ENCODE assay signal across 6 fruit fly cellular contexts in genomic region chr3L:3460402-3461027, dm6.
TF ChIP-seq lines count a peak whose summit lies in the region.

eIF5B (minus strand) TSS chr3L:3460977.

- peak; percentile 21 for TF ChIP-seq CTCF in whole organism, embryonic (GFP tag; optimal IDR thresholded peaks at IDR 0.05; lab: Kevin White, UChicago)

TF ChIP-seq in whole organism, 6 proteins besides CTCF, POLR2A, EP300 and RAD21:
- TF ChIP-seq pan (optimal IDR thresholded peaks at IDR 0.05; lab: Kevin White, UChicago) (peak; percentile 93), usp (GFP tag; optimal IDR thresholded peaks at IDR 0.05; lab: Kevin White, UChicago) (no peak)

TF ChIP-seq in whole organism, adult, 20 proteins besides CTCF, POLR2A, EP300 and RAD21 (continues in another document):
- TF ChIP-seq cic (GFP tag; optimal IDR thresholded peaks at IDR 0.05; lab: Kevin White, UChicago) (no peak), Clk (GFP tag; optimal IDR thresholded peaks at IDR 0.05; lab: Kevin White, UChicago) (peak; percentile 7), CG7045 (GFP tag; optimal IDR thresholded peaks at IDR 0.05; lab: Kevin White, UChicago) (peak; percentile 27), toe (GFP tag; optimal IDR thresholded peaks at IDR 0.05; lab: Kevin White, UChicago) (no peak), CG1620 (GFP tag; optimal IDR thresholded peaks at IDR 0.05; lab: Kevin White, UChicago) (peak; percentile 66), tj (GFP tag; optimal IDR thresholded peaks at IDR 0.05; lab: Kevin White, UChicago) (peak; percentile 49), ovo (GFP tag; optimal IDR thresholded peaks at IDR 0.05; lab: Kevin White, UChicago) (no peak), CG11617 (GFP tag; optimal IDR thresholded peaks at IDR 0.05; lab: Kevin White, UChicago) (peak; percentile 66), CG14711 (tag; optimal IDR thresholded peaks at IDR 0.05; lab: Kevin White, UChicago) (peak; percentile 22), pad (GFP tag; optimal IDR thresholded peaks at IDR 0.05; lab: Kevin White, UChicago) (peak; percentile 16), CG5204 (GFP tag; optimal IDR thresholded peaks at IDR 0.05; lab: Kevin White, UChicago) (no peak), cnc (optimal IDR thresholded peaks at IDR 0.05; lab: Kevin White, UChicago) (no peak), CG12768 (GFP tag; optimal IDR thresholded peaks at IDR 0.05; lab: Kevin White, UChicago) (peak; percentile 66), bab1 (GFP tag; optimal IDR thresholded peaks at IDR 0.05; lab: Kevin White, UChicago) (peak; percentile 70), Mnt (GFP tag; optimal IDR thresholded peaks at IDR 0.05; lab: Kevin White, UChicago) (peak; percentile 86), CG7101 (tag; optimal IDR thresholded peaks at IDR 0.05; lab: Kevin White, UChicago) (peak; percentile 47), kay (GFP tag; lab: Kevin White, UChicago; ENCODE audit: borderline replicate concordance) (peak; percentile 76), Crg-1 (GFP tag; optimal IDR thresholded peaks at IDR 0.05; lab: Kevin White, UChicago) (peak; percentile 53)

TF ChIP-seq in whole organism, embryonic, 481 proteins besides CTCF, POLR2A, EP300 and RAD21 (continues in another document):
- TF ChIP-seq sens (GFP tag; lab: Kevin White, UChicago) (peak; percentile 90), CG11504 (tag; optimal IDR thresholded peaks at IDR 0.05; lab: Kevin White, UChicago) (peak; percentile 73), unpg (GFP tag; optimal IDR thresholded peaks at IDR 0.05; lab: Kevin White, UChicago) (peak; percentile 73), knrl (GFP tag; IDR thresholded peaks at IDR 0.05; lab: Robert Waterston, UW; ENCODE audit: partially characterized antibody) (no peak), sc (optimal IDR thresholded peaks at IDR 0.05; lab: Kevin White, UChicago) (no peak), sc (GFP tag; optimal IDR thresholded peaks at IDR 0.05; lab: Kevin White, UChicago) (peak; percentile 69), Asciz (GFP tag; optimal IDR thresholded peaks at IDR 0.05; lab: Kevin White, UChicago) (peak; percentile 60), Nf-YB (GFP tag; optimal IDR thresholded peaks at IDR 0.05; lab: Kevin White, UChicago) (peak; percentile 62), dm (GFP tag; optimal IDR thresholded peaks at IDR 0.05; lab: Kevin White, UChicago) (peak; percentile 73), row (GFP tag; IDR thresholded peaks at IDR 0.05; lab: Robert Waterston, UW) (peak; percentile 97), nau (GFP tag; optimal IDR thresholded peaks at IDR 0.05; lab: Kevin White, UChicago) (no peak), CG7372 (GFP tag; IDR thresholded peaks at IDR 0.05; lab: Robert Waterston, UW) (peak; percentile 78), twi (tag; optimal IDR thresholded peaks at IDR 0.05; lab: Kevin White, UChicago) (peak; percentile 70), pita (GFP tag; optimal IDR thresholded peaks at IDR 0.05; lab: Kevin White, UChicago) (no peak), toy (GFP tag; IDR thresholded peaks at IDR 0.05; lab: Robert Waterston, UW) (no peak), CG31441 (GFP tag; IDR thresholded peaks at IDR 0.05; lab: Robert Waterston, UW) (peak; percentile 72), CG6689 (GFP tag; IDR thresholded peaks at IDR 0.05; lab: Robert Waterston, UW) (peak; percentile 75), Hand (GFP tag; optimal IDR thresholded peaks at IDR 0.05; lab: Kevin White, UChicago) (peak; percentile 29), grau (tag; optimal IDR thresholded peaks at IDR 0.05; lab: Kevin White, UChicago) (peak; percentile 81)

TF ChIP-seq in whole organism, prepupa, 60 proteins besides CTCF, POLR2A, EP300 and RAD21 (continues in another document):
- peak; percentile 59 for TF ChIP-seq CG8319 (GFP tag; optimal IDR thresholded peaks at IDR 0.05; lab: Kevin White, UChicago)
- peak; percentile 81 for TF ChIP-seq achi (GFP tag; optimal IDR thresholded peaks at IDR 0.05; lab: Kevin White, UChicago)
- TF ChIP-seq Ets21C (GFP tag; optimal IDR thresholded peaks at IDR 0.05; lab: Kevin White, UChicago), result peak; percentile 62
- TF ChIP-seq fd59A (GFP tag; optimal IDR thresholded peaks at IDR 0.05; lab: Kevin White, UChicago), result peak; percentile 74
- peak; percentile 63 to 79 for TF ChIP-seq ss (GFP tag; optimal IDR thresholded peaks at IDR 0.05; lab: Kevin White, UChicago)
- TF ChIP-seq CG6792 (GFP tag; optimal IDR thresholded peaks at IDR 0.05; lab: Kevin White, UChicago), result peak; percentile 77
- peak; percentile 78 for TF ChIP-seq Smox (GFP tag; optimal IDR thresholded peaks at IDR 0.05; lab: Kevin White, UChicago)
- TF ChIP-seq cyc (GFP tag; optimal IDR thresholded peaks at IDR 0.05; lab: Kevin White, UChicago), result peak; percentile 71
- TF ChIP-seq CG6854 (GFP tag; optimal IDR thresholded peaks at IDR 0.05; lab: Kevin White, UChicago), result peak; percentile 50
- TF ChIP-seq esn (GFP tag; optimal IDR thresholded peaks at IDR 0.05; lab: Kevin White, UChicago), result peak; percentile 85
- peak; percentile 67 for TF ChIP-seq Eip75B (GFP tag; optimal IDR thresholded peaks at IDR 0.05; lab: Kevin White, UChicago)
- TF ChIP-seq CG6808 (GFP tag; optimal IDR thresholded peaks at IDR 0.05; lab: Kevin White, UChicago), result no peak
- TF ChIP-seq salr (GFP tag; optimal IDR thresholded peaks at IDR 0.05; lab: Kevin White, UChicago), result peak; percentile 72 to 75
- TF ChIP-seq CG8119 (GFP tag; IDR thresholded peaks at IDR 0.05; lab: Robert Waterston, UW), result peak; percentile 83
- peak; percentile 66 for TF ChIP-seq CG11294 (GFP tag; IDR thresholded peaks at IDR 0.05; lab: Robert Waterston, UW)
- TF ChIP-seq CG34406 (GFP tag; optimal IDR thresholded peaks at IDR 0.05; lab: Kevin White, UChicago), result peak; percentile 82
- TF ChIP-seq CG32006 (GFP tag; optimal IDR thresholded peaks at IDR 0.05; lab: Kevin White, UChicago), result peak; percentile 89
- TF ChIP-seq Hr38 (GFP tag; optimal IDR thresholded peaks at IDR 0.05; lab: Kevin White, UChicago), result no peak
- no peak for TF ChIP-seq vri (GFP tag; optimal IDR thresholded peaks at IDR 0.05; lab: Kevin White, UChicago)

TF ChIP-seq in whole organism, pupa, 21 proteins besides CTCF, POLR2A, EP300 and RAD21 (continues in another document):
- peak; percentile 81 for TF ChIP-seq CG15710 (tag; optimal IDR thresholded peaks at IDR 0.05; lab: Kevin White, UChicago)
- peak; percentile 67 for TF ChIP-seq CG9948 (tag; optimal IDR thresholded peaks at IDR 0.05; lab: Kevin White, UChicago)
- peak; percentile 69 for TF ChIP-seq CG8159 (tag; optimal IDR thresholded peaks at IDR 0.05; lab: Kevin White, UChicago)
- peak; percentile 70 for TF ChIP-seq rn (GFP tag; IDR thresholded peaks at IDR 0.05; lab: Robert Waterston, UW)
- peak; percentile 73 for TF ChIP-seq CG14655 (GFP tag; optimal IDR thresholded peaks at IDR 0.05; lab: Kevin White, UChicago)
- TF ChIP-seq Snoo (tag; optimal IDR thresholded peaks at IDR 0.05; lab: Kevin White, UChicago), result peak; percentile 80
- TF ChIP-seq CG12605 (GFP tag; IDR thresholded peaks at IDR 0.05; lab: Robert Waterston, UW), result peak; percentile 61
- no peak for TF ChIP-seq Pif1A (GFP tag; optimal IDR thresholded peaks at IDR 0.05; lab: Kevin White, UChicago)
- TF ChIP-seq CG10348 (GFP tag; IDR thresholded peaks at IDR 0.05; lab: Robert Waterston, UW), result 0 out of 2 replicates have a peak, but pooled peaks have one; percentile 15
- TF ChIP-seq CG4496 (GFP tag; IDR thresholded peaks at IDR 0.05; lab: Robert Waterston, UW), result peak; percentile 91
- TF ChIP-seq D1 (tag; optimal IDR thresholded peaks at IDR 0.05; lab: Kevin White, UChicago), result no peak
- peak; percentile 65 for TF ChIP-seq CG8301 (tag; optimal IDR thresholded peaks at IDR 0.05; lab: Kevin White, UChicago)
- TF ChIP-seq EcR (GFP tag; optimal IDR thresholded peaks at IDR 0.05; lab: Kevin White, UChicago), result peak; percentile 75
- peak; percentile 81 for TF ChIP-seq CG32121 (GFP tag; IDR thresholded peaks at IDR 0.05; lab: Robert Waterston, UW)
- TF ChIP-seq CG17806 (tag; optimal IDR thresholded peaks at IDR 0.05; lab: Kevin White, UChicago), result peak; percentile 56
- peak; percentile 88 for TF ChIP-seq fd96Ca (GFP tag; IDR thresholded peaks at IDR 0.05; lab: Robert Waterston, UW)
- TF ChIP-seq Pif1B (GFP tag; optimal IDR thresholded peaks at IDR 0.05; lab: Kevin White, UChicago), result peak; percentile 87
- TF ChIP-seq CG34367 (tag; optimal IDR thresholded peaks at IDR 0.05; lab: Kevin White, UChicago), result peak; percentile 76
- peak; percentile 83 for TF ChIP-seq Ets98B (GFP tag; IDR thresholded peaks at IDR 0.05; lab: Robert Waterston, UW)
- peak; percentile 15 for TF ChIP-seq gl (tag; optimal IDR thresholded peaks at IDR 0.05; lab: Kevin White, UChicago)

TF ChIP-seq in whole organism, wandering third instar larva, 38 proteins besides CTCF, POLR2A, EP300 and RAD21:
- no peak for TF ChIP-seq tai (GFP tag; optimal IDR thresholded peaks at IDR 0.05; lab: Kevin White, UChicago)
- peak; percentile 62 for TF ChIP-seq br (GFP tag; optimal IDR thresholded peaks at IDR 0.05; lab: Kevin White, UChicago)
- peak; percentile 66 for TF ChIP-seq woc (GFP tag; optimal IDR thresholded peaks at IDR 0.05; lab: Kevin White, UChicago)
- TF ChIP-seq N (GFP tag; optimal IDR thresholded peaks at IDR 0.05; lab: Kevin White, UChicago), result no peak
- TF ChIP-seq OdsH (GFP tag; optimal IDR thresholded peaks at IDR 0.05; lab: Kevin White, UChicago), result peak; percentile 67
- peak in 1 of 2 experiments; percentile 80 for TF ChIP-seq foxo (GFP tag; optimal IDR thresholded peaks at IDR 0.05; lab: Kevin White, UChicago)
- peak; percentile 17 for TF ChIP-seq CG9705 (GFP tag; optimal IDR thresholded peaks at IDR 0.05; lab: Kevin White, UChicago)
- peak; percentile 73 for TF ChIP-seq psq (GFP tag; optimal IDR thresholded peaks at IDR 0.05; lab: Kevin White, UChicago)
- peak; percentile 81 for TF ChIP-seq HLH106 (tag; optimal IDR thresholded peaks at IDR 0.05; lab: Kevin White, UChicago)
- TF ChIP-seq rgr (GFP tag; optimal IDR thresholded peaks at IDR 0.05; lab: Kevin White, UChicago), result peak; percentile 78
- TF ChIP-seq pan (optimal IDR thresholded peaks at IDR 0.05; lab: Kevin White, UChicago), result peak; percentile 71
- no peak for TF ChIP-seq CG32264 (GFP tag; optimal IDR thresholded peaks at IDR 0.05; lab: Kevin White, UChicago)
- TF ChIP-seq GATAd (GFP tag; optimal IDR thresholded peaks at IDR 0.05; lab: Kevin White, UChicago), result no peak
- peak; percentile 67 for TF ChIP-seq dmrt93B (GFP tag; optimal IDR thresholded peaks at IDR 0.05; lab: Kevin White, UChicago)
- peak; percentile 67 for TF ChIP-seq fru (GFP tag; optimal IDR thresholded peaks at IDR 0.05; lab: Kevin White, UChicago)
- peak; percentile 58 for TF ChIP-seq h (GFP tag; optimal IDR thresholded peaks at IDR 0.05; lab: Kevin White, UChicago)
- no peak for TF ChIP-seq usp (GFP tag; optimal IDR thresholded peaks at IDR 0.05; lab: Kevin White, UChicago)
- peak; percentile 49 for TF ChIP-seq sv (GFP tag; optimal IDR thresholded peaks at IDR 0.05; lab: Kevin White, UChicago)
- TF ChIP-seq Rel (GFP tag; optimal IDR thresholded peaks at IDR 0.05; lab: Kevin White, UChicago), result no peak
- peak; percentile 65 for TF ChIP-seq Rel (tag; optimal IDR thresholded peaks at IDR 0.05; lab: Kevin White, UChicago)
- peak; percentile 83 for TF ChIP-seq Sp1 (GFP tag; optimal IDR thresholded peaks at IDR 0.05; lab: Kevin White, UChicago)
- TF ChIP-seq ey (GFP tag; optimal IDR thresholded peaks at IDR 0.05; lab: Kevin White, UChicago), result peak; percentile 51
